Worm (Caenorhabditis elegans) whole organism, young adult: ENCODE data around the gene B0302.5.

Experiments
- B0336.3 ChIP-seq: fragments of 200-800 bp; sonication (Bioruptor generic); IDR thresholded peaks from 2 replicates; pipeline ENCODE4 v1.3.6; 2022; ENCODE audit warnings: missing genetic modification characterization, missing compliant biosample characterization
- F23B12.7 ChIP-seq: sonication (generic microtip); optimal IDR thresholded peaks from 2 replicates; lab custom pipeline; 2017; ENCODE audit warnings: missing genetic modification characterization, mild to moderate bottlenecking, missing compliant biosample characterization, antibody characterized with exemption, moderate library complexity; ENCODE audit not compliant: insufficient read depth
- F37B4.10 ChIP-seq: fragments of 200-800 bp; sonication (Bioruptor generic); IDR thresholded peaks from 2 replicates; pipeline ENCODE4 v1.3.6; 2022; ENCODE audit warnings: missing genetic modification characterization, missing compliant biosample characterization
- F49E8.2 ChIP-seq: sonication (generic microtip); optimal IDR thresholded peaks from 3 replicates; lab custom pipeline; 2017; ENCODE audit warnings: missing genetic modification characterization, mild to moderate bottlenecking, missing compliant biosample characterization, antibody characterized with exemption, moderate library complexity; ENCODE audit not compliant: insufficient read depth
- F52B5.7 ChIP-seq: sonication (generic microtip); optimal IDR thresholded peaks from 2 replicates; lab custom pipeline; 2016; ENCODE audit warnings: mild to moderate bottlenecking, missing genetic modification characterization, missing compliant biosample characterization
- F55B11.4 ChIP-seq: sonication (generic microtip); optimal IDR thresholded peaks from 2 replicates; lab custom pipeline; 2016; ENCODE audit warnings: missing compliant biosample characterization, missing genetic modification characterization, borderline replicate concordance; ENCODE audit not compliant: insufficient read depth
- T26A5.8 ChIP-seq: sonication (generic microtip); optimal IDR thresholded peaks from 2 replicates; lab custom pipeline; 2016; ENCODE audit warnings: missing genetic modification characterization, missing compliant biosample characterization
- Y56A3A.18 ChIP-seq: fragments of 200-800 bp; sonication (Bioruptor generic); IDR thresholded peaks from 2 replicates; pipeline ENCODE4 v1.3.6; 2022; ENCODE audit warnings: missing genetic modification reagents, missing genetic modification characterization, missing compliant biosample characterization
- ZK185.1 ChIP-seq: sonication (generic microtip); optimal IDR thresholded peaks from 2 replicates; lab custom pipeline; 2016; ENCODE audit warnings: mild to moderate bottlenecking, missing genetic modification characterization, missing compliant biosample characterization; ENCODE audit not compliant: poor library complexity, severe bottlenecking
- aptf-2 ChIP-seq: fragments of 200-800 bp; sonication (Bioruptor generic); conservative IDR thresholded peaks from 2 replicates; pipeline ENCODE4 v1.3.6; 2022; ENCODE audit warnings: missing genetic modification reagents, missing genetic modification characterization, missing compliant biosample characterization
- athp-1 ChIP-seq: sonication (generic microtip); optimal IDR thresholded peaks from 2 replicates; lab custom pipeline; 2017; ENCODE audit warnings: mild to moderate bottlenecking, missing genetic modification characterization, missing compliant biosample characterization
- attf-3 ChIP-seq: fragments of 200-800 bp; sonication (Bioruptor generic); conservative IDR thresholded peaks from 2 replicates; pipeline ENCODE4 v1.3.6; 2022; ENCODE audit warnings: missing genetic modification reagents, missing genetic modification characterization, missing compliant biosample characterization
- cebp-1 ChIP-seq, 2 experiments: fragments of 200-800 bp in 1 of 2; sonication (Bioruptor generic) in 1 of 2; sonication (generic microtip) in 1 of 2; IDR thresholded peaks in 1 of 2; optimal IDR thresholded peaks in 1 of 2; 2 replicates each; pipeline versions ENCODE4 v1.3.6 to Lab custom; 2017 to 2022; ENCODE audit warnings: missing compliant biosample characterization in 2 of 2, missing genetic modification characterization in 2 of 2, mild to moderate bottlenecking in 1 of 2, missing genetic modification reagents in 1 of 2, moderate library complexity in 1 of 2
- cebp-2 ChIP-seq: fragments of 200-800 bp; sonication (Bioruptor generic); IDR thresholded peaks from 2 replicates; pipeline ENCODE4 v1.3.6; 2022; ENCODE audit warnings: missing genetic modification characterization, missing compliant biosample characterization
- ceh-27 ChIP-seq: fragments of 200-800 bp; sonication (Bioruptor generic); optimal IDR thresholded peaks from 2 replicates; lab custom pipeline; 2018; ENCODE audit warnings: mild to moderate bottlenecking, missing genetic modification characterization, moderate library complexity, missing compliant biosample characterization
- ceh-58 ChIP-seq: fragments of 200-800 bp; sonication (Bioruptor generic); IDR thresholded peaks from 2 replicates; pipeline ENCODE4 v1.3.6; 2022; ENCODE audit warnings: missing genetic modification characterization, missing compliant biosample characterization
- ceh-91 ChIP-seq: fragments of 200-800 bp; sonication (Bioruptor generic); IDR thresholded peaks from 2 replicates; pipeline ENCODE4 v1.3.6; 2022; ENCODE audit warnings: missing genetic modification reagents, missing genetic modification characterization, missing compliant biosample characterization
- die-1 ChIP-seq: sonication (generic microtip); optimal IDR thresholded peaks from 2 replicates; lab custom pipeline; 2016; ENCODE audit warnings: missing genotype, mild to moderate bottlenecking, missing genetic modification characterization, missing compliant biosample characterization
- dox-1 ChIP-seq: fragments of 200-800 bp; sonication (Bioruptor generic); IDR thresholded peaks from 2 replicates; pipeline ENCODE4 v1.3.6; 2022; ENCODE audit warnings: missing genetic modification reagents, missing genetic modification characterization, missing compliant biosample characterization
- dpff-1 ChIP-seq: sonication (generic microtip); optimal IDR thresholded peaks from 2 replicates; lab custom pipeline; 2017; ENCODE audit warnings: mild to moderate bottlenecking, missing genetic modification characterization, missing compliant biosample characterization
- ekl-4 ChIP-seq: fragments of 200-800 bp; sonication (Bioruptor generic); IDR thresholded peaks from 2 replicates; pipeline ENCODE4 v1.3.6; 2022; ENCODE audit warnings: missing genetic modification reagents, missing genetic modification characterization, missing compliant biosample characterization
- ets-4 ChIP-seq: fragments of 200-800 bp; sonication (Bioruptor generic); optimal IDR thresholded peaks from 2 replicates; lab custom pipeline; 2018; ENCODE audit warnings: mild to moderate bottlenecking, missing genetic modification characterization, missing compliant biosample characterization
- fkh-3 ChIP-seq: sonication (generic microtip); optimal IDR thresholded peaks from 2 replicates; lab custom pipeline; 2016; ENCODE audit warnings: mild to moderate bottlenecking, missing genetic modification characterization, missing compliant biosample characterization
- gei-17 ChIP-seq: fragments of 200-800 bp; sonication (Bioruptor generic); optimal IDR thresholded peaks from 2 replicates; lab custom pipeline; 2018; ENCODE audit warnings: mild to moderate bottlenecking, missing genetic modification characterization, missing compliant biosample characterization
- hlh-12 ChIP-seq: sonication (generic microtip); optimal IDR thresholded peaks from 2 replicates; lab custom pipeline; 2016; ENCODE audit warnings: missing genetic modification characterization, missing compliant biosample characterization
- hmg-1.2 ChIP-seq: fragments of 200-800 bp; sonication (Bioruptor generic); IDR thresholded peaks from 2 replicates; pipeline ENCODE4 v1.3.6; 2022; ENCODE audit warnings: missing genetic modification reagents, missing genetic modification characterization, missing compliant biosample characterization
- hmg-20 ChIP-seq: fragments of 200-800 bp; sonication (Bioruptor generic); IDR thresholded peaks from 2 replicates; pipeline ENCODE4 v1.3.6; 2022; ENCODE audit warnings: missing genetic modification reagents, missing genetic modification characterization, missing compliant biosample characterization
- hsf-1 ChIP-seq: fragments of 200-800 bp; sonication (Bioruptor generic); IDR thresholded peaks from 2 replicates; pipeline ENCODE4 v1.3.6; 2022; ENCODE audit warnings: missing genetic modification reagents, missing genetic modification characterization, missing compliant biosample characterization
- let-607 ChIP-seq, 2 experiments: fragments of 200-800 bp in 1 of 2; sonication (Bioruptor generic) in 1 of 2; sonication (generic microtip) in 1 of 2; optimal IDR thresholded peaks; 2 replicates each; lab custom pipeline; 2016 to 2018; ENCODE audit warnings: mild to moderate bottlenecking in 2 of 2, missing compliant biosample characterization in 2 of 2, missing genetic modification characterization in 2 of 2, moderate library complexity in 2 of 2, missing genotype in 1 of 2
- lin-26 ChIP-seq: fragments of 200-800 bp; sonication (Bioruptor generic); IDR thresholded peaks from 2 replicates; pipeline ENCODE4 v1.3.6; 2022; ENCODE audit warnings: missing genetic modification reagents, missing genetic modification characterization, missing compliant biosample characterization
- lir-1 ChIP-seq: fragments of 200-800 bp; sonication (Bioruptor generic); conservative IDR thresholded peaks from 2 replicates; pipeline ENCODE4 v1.3.6; 2022; ENCODE audit warnings: missing genetic modification reagents, missing genetic modification characterization, missing compliant biosample characterization
- madf-3 ChIP-seq: fragments of 200-800 bp; sonication (Bioruptor generic); IDR thresholded peaks from 2 replicates; pipeline ENCODE4 v1.3.6; 2022; ENCODE audit warnings: missing genetic modification reagents, missing genetic modification characterization, missing compliant biosample characterization
- madf-6 ChIP-seq: fragments of 200-800 bp; sonication (Bioruptor generic); IDR thresholded peaks from 2 replicates; pipeline ENCODE4 v1.3.6; 2022; ENCODE audit warnings: missing genetic modification reagents, missing genetic modification characterization, missing compliant biosample characterization
- mcd-1 ChIP-seq: fragments of 200-800 bp; sonication (Bioruptor generic); IDR thresholded peaks from 2 replicates; pipeline ENCODE4 v1.3.6; 2022; ENCODE audit warnings: missing genetic modification reagents, missing genetic modification characterization, missing compliant biosample characterization
- nfya-1 ChIP-seq: sonication (generic microtip); optimal IDR thresholded peaks from 2 replicates; lab custom pipeline; 2017; ENCODE audit warnings: antibody characterized with exemption, missing compliant biosample characterization, missing genetic modification characterization, borderline replicate concordance; ENCODE audit not compliant: insufficient read depth
- nfyb-1 ChIP-seq: fragments of 200-800 bp; sonication (Bioruptor generic); IDR thresholded peaks from 2 replicates; pipeline ENCODE4 v1.3.6; 2022; ENCODE audit warnings: missing genetic modification reagents, missing genetic modification characterization, missing compliant biosample characterization
- nhr-120 ChIP-seq: fragments of 200-800 bp; sonication (Bioruptor generic); IDR thresholded peaks from 2 replicates; pipeline ENCODE4 v1.3.6; 2022; ENCODE audit warnings: missing genetic modification characterization, missing compliant biosample characterization
- nhr-90 ChIP-seq: sonication (generic microtip); optimal IDR thresholded peaks from 2 replicates; lab custom pipeline; 2016; ENCODE audit warnings: missing genotype, mild to moderate bottlenecking, missing genetic modification characterization, missing compliant biosample characterization
- pbrm-1 ChIP-seq: fragments of 200-800 bp; sonication (Bioruptor generic); IDR thresholded peaks from 2 replicates; pipeline ENCODE4 v1.3.6; 2022; ENCODE audit warnings: missing genetic modification reagents, missing genetic modification characterization, missing compliant biosample characterization
- rcor-1 ChIP-seq: fragments of 200-800 bp; sonication (Bioruptor generic); IDR thresholded peaks from 2 replicates; pipeline ENCODE4 v1.3.6; 2022; ENCODE audit warnings: missing genetic modification reagents, missing genetic modification characterization, missing compliant biosample characterization
- rec-8 ChIP-seq, 2 experiments: sonication (generic microtip); optimal IDR thresholded peaks; 2 replicates each; lab custom pipeline; 2016; ENCODE audit warnings: mild to moderate bottlenecking in 2 of 2, missing genetic modification characterization in 2 of 2, missing genetic modification reagents in 2 of 2, missing genotype in 2 of 2, missing biosample characterization in 1 of 2, missing compliant biosample characterization in 1 of 2, moderate library complexity in 1 of 2
- snpc-3.4 ChIP-seq: sonication (generic microtip); optimal IDR thresholded peaks from 2 replicates; lab custom pipeline; 2017; ENCODE audit warnings: missing genetic modification characterization, mild to moderate bottlenecking, missing compliant biosample characterization, antibody characterized with exemption, moderate library complexity, missing genotype, missing genetic modification reagents
- snpc-4 ChIP-seq, 5 experiments: fragments of 150-350 bp in 1 of 5; sonication (generic microtip) in 4 of 5; optimal IDR thresholded peaks; 2 replicates each; lab custom pipeline; 2014 to 2018; ENCODE audit warnings: missing genetic modification characterization in 5 of 5, missing biosample characterization in 3 of 5, antibody characterized with exemption in 2 of 5, mild to moderate bottlenecking in 2 of 5, missing compliant biosample characterization in 2 of 5, missing genotype in 2 of 5, moderate library complexity in 2 of 5, missing genetic modification reagents in 1 of 5
- somi-1 ChIP-seq: fragments of 200-800 bp; sonication (Bioruptor generic); optimal IDR thresholded peaks from 2 replicates; lab custom pipeline; 2018; ENCODE audit warnings: mild to moderate bottlenecking, missing genetic modification characterization, missing compliant biosample characterization
- unc-62 ChIP-seq: fragments of 150-350 bp; optimal IDR thresholded peaks from 2 replicates; lab custom pipeline; 2014; ENCODE audit warnings: missing biosample characterization, missing genetic modification reagents, missing genetic modification characterization
- ztf-3 ChIP-seq: fragments of 200-800 bp; sonication (Bioruptor generic); optimal IDR thresholded peaks from 2 replicates; lab custom pipeline; 2018; ENCODE audit warnings: mild to moderate bottlenecking, missing genetic modification characterization, missing compliant biosample characterization

The B0302.5 gene

DNA sequence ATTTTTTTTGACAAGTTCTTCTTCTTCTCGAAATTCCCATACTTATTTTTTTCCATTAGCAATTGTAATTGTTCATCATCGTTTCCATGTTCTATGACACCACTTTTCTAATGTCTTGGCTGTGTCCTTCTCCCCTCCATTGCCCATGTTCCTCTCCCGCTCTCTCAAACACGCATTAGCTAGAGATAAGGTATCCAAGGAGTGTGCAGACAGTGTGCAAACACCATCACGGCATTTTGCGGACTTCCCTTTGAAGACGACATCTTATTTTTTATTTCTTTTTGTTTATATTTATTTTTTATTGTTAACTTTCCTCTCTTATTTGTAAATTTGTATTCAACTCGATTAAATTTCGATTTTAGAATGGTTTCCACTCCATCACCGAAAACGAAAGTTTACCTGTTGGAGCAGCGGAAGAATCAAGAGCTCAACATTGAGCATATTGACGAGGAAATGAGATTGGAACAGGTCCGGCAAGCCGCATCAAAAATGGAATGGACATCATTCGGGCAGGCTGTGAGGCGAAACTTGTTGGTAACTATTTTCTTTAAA lies 43.7 kb downstream of the B0302.5 start, which contains the start of gene mdt-1.2:
TSS of gene mdt-1.2 (plus strand) at position 363 of the 552 bp plus-strand sequence.
- TF ChIP-seq mcd-1 (GFP tag; lab: Robert Waterston, UW): no peak
- TF ChIP-seq somi-1: no peak
- TF ChIP-seq F55B11.4 (tag; lab: Kevin White, UChicago): no peak
- no peak for TF ChIP-seq F52B5.7 (tag; lab: Kevin White, UChicago)
- no peak for TF ChIP-seq aptf-2 (GFP tag; lab: Robert Waterston, UW)
- TF ChIP-seq rec-8 (tag; optimal IDR thresholded peaks at IDR 0.05; lab: Kevin White, UChicago): no peak
- TF ChIP-seq cebp-2 (GFP tag; lab: Robert Waterston, UW): no peak
- TF ChIP-seq hmg-1.2 (GFP tag; lab: Robert Waterston, UW): peak; percentile 91
- no peak for TF ChIP-seq unc-62
- peak; percentile 30 for TF ChIP-seq snpc-4 (GFP tag; optimal IDR thresholded peaks at IDR 0.05; lab: Kevin White, UChicago)
- peak in 1 of 4 experiments; percentile 17 for TF ChIP-seq snpc-4 (tag; optimal IDR thresholded peaks at IDR 0.05; lab: Kevin White, UChicago)
- TF ChIP-seq F49E8.2 (tag; lab: Kevin White, UChicago): no peak
- no peak for TF ChIP-seq dpff-1 (tag; lab: Kevin White, UChicago)
- no peak for TF ChIP-seq F37B4.10 (GFP tag; lab: Robert Waterston, UW)
- TF ChIP-seq rcor-1 (GFP tag; lab: Robert Waterston, UW): 0 out of 2 replicates have a peak, but pooled peaks have one; percentile 37
- no peak for TF ChIP-seq athp-1
- TF ChIP-seq fkh-3 (tag; lab: Kevin White, UChicago): no peak
- TF ChIP-seq pbrm-1: peak; percentile 19; the same call in 1 of the 2 replicates
- peak; percentile 42; the same call in 1 of the 2 replicates for TF ChIP-seq nfyb-1 (GFP tag; lab: Robert Waterston, UW)
- TF ChIP-seq T26A5.8 (tag; lab: Kevin White, UChicago): no peak
- TF ChIP-seq die-1 (tag; lab: Kevin White, UChicago): no peak
- TF ChIP-seq nfya-1: no peak
- TF ChIP-seq nhr-120 (GFP tag; lab: Robert Waterston, UW): no peak
- no peak for TF ChIP-seq Y56A3A.18 (GFP tag; lab: Robert Waterston, UW)
- no peak for TF ChIP-seq hlh-12 (tag; lab: Kevin White, UChicago)
- 0 out of 2 replicates have a peak, but pooled peaks have one; percentile 27 for TF ChIP-seq lin-26 (GFP tag; lab: Robert Waterston, UW)
- no peak for TF ChIP-seq F23B12.7 (tag; lab: Kevin White, UChicago)
- no peak for TF ChIP-seq snpc-3.4 (tag; lab: Kevin White, UChicago)
- TF ChIP-seq ceh-58 (GFP tag; lab: Robert Waterston, UW): no peak
- TF ChIP-seq lir-1 (GFP tag; lab: Robert Waterston, UW): no peak
- TF ChIP-seq ztf-3: no peak
- 0 out of 2 replicates have a peak, but pooled peaks have one; percentile 25 for TF ChIP-seq ekl-4 (GFP tag; lab: Robert Waterston, UW)
- peak; percentile 11 for TF ChIP-seq gei-17 (GFP tag; lab: Kevin White, UChicago)
- TF ChIP-seq ets-4 (GFP tag; lab: Kevin White, UChicago): no peak
- TF ChIP-seq dox-1 (GFP tag; lab: Robert Waterston, UW): 0 out of 2 replicates have a peak, but pooled peaks have one; percentile 35
- no peak for TF ChIP-seq ceh-91 (GFP tag; lab: Robert Waterston, UW)
- TF ChIP-seq madf-6 (GFP tag; lab: Robert Waterston, UW): no peak
- no peak for TF ChIP-seq B0336.3 (GFP tag; lab: Robert Waterston, UW)
- TF ChIP-seq ZK185.1 (tag; lab: Kevin White, UChicago): peak; percentile 60
- TF ChIP-seq ceh-27 (GFP tag; lab: Kevin White, UChicago): peak; percentile 61
- no peak for TF ChIP-seq hsf-1 (GFP tag; lab: Robert Waterston, UW)
- TF ChIP-seq let-607 (tag; optimal IDR thresholded peaks at IDR 0.05; lab: Kevin White, UChicago): peak in 1 of 2 experiments; percentile 45
- TF ChIP-seq cebp-1 (GFP tag; IDR thresholded peaks at IDR 0.05; lab: Robert Waterston, UW): no peak
- no peak for TF ChIP-seq cebp-1 (tag; optimal IDR thresholded peaks at IDR 0.05; lab: Kevin White, UChicago)
- TF ChIP-seq attf-3 (GFP tag; lab: Robert Waterston, UW): no peak
- no peak for TF ChIP-seq hmg-20 (GFP tag; lab: Robert Waterston, UW)
- no peak for TF ChIP-seq madf-3 (GFP tag; lab: Robert Waterston, UW)
- no peak for TF ChIP-seq nhr-90 (tag; lab: Kevin White, UChicago)
